Fruit fly (Drosophila melanogaster) whole organism, wandering third instar larva: Measurements from ENCODE around the gene CG45089.

ENCODE experiments used
- Abd-B ChIP-seq: fragments of >200 bp; optimal IDR thresholded peaks from 2 replicates; lab custom pipeline; 2017; ENCODE audit warnings: missing biosample characterization, missing genetic modification characterization
- CG32264 ChIP-seq: fragments of 200-800 bp; sonication (Bioruptor generic); optimal IDR thresholded peaks from 2 replicates; lab custom pipeline; 2016; ENCODE audit warnings: missing biosample characterization, missing genetic modification characterization
- CG9705 ChIP-seq: fragments of 200-800 bp; sonication (Bioruptor generic); optimal IDR thresholded peaks from 2 replicates; lab custom pipeline; 2018; ENCODE audit warnings: missing biosample characterization, mild to moderate bottlenecking, missing genetic modification characterization
- CrebA ChIP-seq: fragments of 200-800 bp; sonication (Bioruptor generic); optimal IDR thresholded peaks from 2 replicates; lab custom pipeline; 2016; ENCODE audit warnings: missing biosample characterization, mild to moderate bottlenecking, missing genetic modification characterization, borderline replicate concordance
- Dfd ChIP-seq: fragments of >200 bp; optimal IDR thresholded peaks from 2 replicates; lab custom pipeline; 2017; ENCODE audit warnings: missing biosample characterization, missing genetic modification characterization
- Dif ChIP-seq: fragments of 200-275, 200-300 bp; sonication (Bioruptor generic); optimal IDR thresholded peaks from 2 replicates; lab custom pipeline; 2018; ENCODE audit warnings: missing biosample characterization, missing genetic modification characterization; ENCODE audit not compliant: partially characterized antibody
- GATAd ChIP-seq: sonication (Bioruptor generic); optimal IDR thresholded peaks from 2 replicates; lab custom pipeline; 2016; ENCODE audit warnings: missing biosample characterization, missing genetic modification characterization
- HLH106 ChIP-seq: fragments of 200-800 bp; optimal IDR thresholded peaks from 3 replicates; lab custom pipeline; 2019; ENCODE audit warnings: missing biosample characterization, mild to moderate bottlenecking, missing genetic modification characterization, moderate library complexity
- Hnf4 ChIP-seq: fragments of 200-800 bp; sonication (Bioruptor generic); optimal IDR thresholded peaks from 2 replicates; lab custom pipeline; 2016; ENCODE audit warnings: missing biosample characterization, mild to moderate bottlenecking, missing genetic modification characterization
- Hr78 ChIP-seq: fragments of >200 bp; optimal IDR thresholded peaks from 2 replicates; lab custom pipeline; 2017; ENCODE audit warnings: missing biosample characterization, missing genetic modification characterization
- Hr83 ChIP-seq: fragments of 200-300 bp; sonication (Bioruptor generic); optimal IDR thresholded peaks from 2 replicates; lab custom pipeline; 2016; ENCODE audit warnings: missing biosample characterization, mild to moderate bottlenecking, missing genetic modification characterization, moderate library complexity; ENCODE audit not compliant: poor library complexity, severe bottlenecking
- Jra ChIP-seq: sonication (Bioruptor generic); optimal IDR thresholded peaks from 2 replicates; lab custom pipeline; 2016; ENCODE audit warnings: missing biosample characterization, missing genetic modification characterization
- Mio ChIP-seq: sonication (Bioruptor generic); optimal IDR thresholded peaks from 2 replicates; lab custom pipeline; 2016; ENCODE audit warnings: missing biosample characterization, missing genetic modification characterization
- Myc ChIP-seq: fragments of >200 bp; optimal IDR thresholded peaks from 2 replicates; lab custom pipeline; 2017
- N ChIP-seq: fragments of >200 bp; optimal IDR thresholded peaks from 2 replicates; lab custom pipeline; 2018; ENCODE audit warnings: missing biosample characterization, missing external identifiers, missing genetic modification characterization
- OdsH ChIP-seq: fragments of 200-800 bp; sonication (Bioruptor generic); optimal IDR thresholded peaks from 2 replicates; lab custom pipeline; 2016; ENCODE audit warnings: missing biosample characterization, mild to moderate bottlenecking, missing genetic modification characterization
- Rel ChIP-seq, 2 experiments: fragments of 200-800 bp; sonication (Bioruptor generic) in 1 of 2; optimal IDR thresholded peaks; 2 replicates in 1 of 2; 3 replicates in 1 of 2; lab custom pipeline; 2016 to 2019; ENCODE audit warnings: mild to moderate bottlenecking in 2 of 2, missing biosample characterization in 2 of 2, missing genetic modification characterization in 2 of 2, moderate library complexity in 1 of 2
- Sp1 ChIP-seq: fragments of 200-800 bp; sonication (Bioruptor generic); optimal IDR thresholded peaks from 3 replicates; lab custom pipeline; 2019; ENCODE audit warnings: missing biosample characterization, mild to moderate bottlenecking, missing genetic modification characterization, moderate library complexity
- Vsx2 ChIP-seq: fragments of 200-300, 225-300 bp; sonication (Bioruptor generic); optimal IDR thresholded peaks from 2 replicates; lab custom pipeline; 2018; ENCODE audit warnings: missing biosample characterization, missing genetic modification characterization; ENCODE audit not compliant: partially characterized antibody
- br ChIP-seq: fragments of 200-800 bp; sonication (Bioruptor generic); optimal IDR thresholded peaks from 2 replicates; lab custom pipeline; 2016; ENCODE audit warnings: missing biosample characterization, missing genetic modification characterization
- brk ChIP-seq: fragments of 200-800 bp; sonication (Bioruptor generic); optimal IDR thresholded peaks from 2 replicates; lab custom pipeline; 2016; ENCODE audit warnings: missing biosample characterization, mild to moderate bottlenecking, missing genetic modification characterization
- dl ChIP-seq, 2 experiments: fragments of 175-275, 200-275 bp in 1 of 2; fragments of 200-275 bp in 1 of 2; sonication (Bioruptor generic); optimal IDR thresholded peaks; lab custom pipeline; 2018; ENCODE audit warnings: mild to moderate bottlenecking in 2 of 2, missing biosample characterization in 2 of 2, missing genetic modification characterization in 2 of 2, moderate library complexity in 2 of 2; ENCODE audit not compliant: partially characterized antibody in 2 of 2, insufficient read depth in 1 of 2
- dmrt93B ChIP-seq: fragments of 200-800 bp; sonication (Bioruptor generic); optimal IDR thresholded peaks from 2 replicates; lab custom pipeline; 2018; ENCODE audit warnings: missing biosample characterization, mild to moderate bottlenecking, missing genetic modification characterization
- dsf ChIP-seq: sonication (Bioruptor generic); optimal IDR thresholded peaks from 2 replicates; lab custom pipeline; 2016; ENCODE audit warnings: missing biosample characterization, missing genetic modification characterization, borderline replicate concordance
- ey ChIP-seq: fragments of 200-800 bp; sonication (Bioruptor generic); optimal IDR thresholded peaks from 2 replicates; lab custom pipeline; 2016; ENCODE audit warnings: missing biosample characterization, missing genetic modification characterization
- foxo ChIP-seq, 2 experiments: fragments of 200-800 bp; sonication (Bioruptor generic); optimal IDR thresholded peaks; 2 replicates in 1 of 2; 3 replicates in 1 of 2; lab custom pipeline; 2016 to 2017; ENCODE audit warnings: missing biosample characterization in 2 of 2, missing genetic modification characterization in 2 of 2
- fru ChIP-seq: fragments of 200-800 bp; sonication (Bioruptor generic); optimal IDR thresholded peaks from 3 replicates; lab custom pipeline; 2016; ENCODE audit warnings: missing biosample characterization, mild to moderate bottlenecking, missing genetic modification characterization
- h ChIP-seq: fragments of 200-800 bp; sonication (Bioruptor generic); optimal IDR thresholded peaks from 3 replicates; lab custom pipeline; 2016; ENCODE audit warnings: missing biosample characterization, mild to moderate bottlenecking, missing genetic modification characterization
- jim ChIP-seq: fragments of 175-275, 200-325 bp; sonication (Bioruptor generic); optimal IDR thresholded peaks from 2 replicates; lab custom pipeline; 2016; ENCODE audit warnings: missing biosample characterization, mild to moderate bottlenecking, missing genetic modification characterization
- lola ChIP-seq: fragments of >200 bp; optimal IDR thresholded peaks from 2 replicates; lab custom pipeline; 2017; ENCODE audit warnings: missing biosample characterization, missing genetic modification characterization
- pan ChIP-seq: fragments of >200 bp; optimal IDR thresholded peaks from 2 replicates; lab custom pipeline; 2017
- psq ChIP-seq: fragments of 200-800 bp; sonication (Bioruptor generic); optimal IDR thresholded peaks from 3 replicates; lab custom pipeline; 2017; ENCODE audit warnings: missing biosample characterization, mild to moderate bottlenecking, missing genetic modification characterization, moderate library complexity
- rgr ChIP-seq: fragments of 200-800 bp; sonication (Bioruptor generic); optimal IDR thresholded peaks from 3 replicates; lab custom pipeline; 2016; ENCODE audit warnings: missing biosample characterization, mild to moderate bottlenecking, missing genetic modification characterization
- sage ChIP-seq: fragments of 200-800 bp; sonication (Bioruptor generic); optimal IDR thresholded peaks from 2 replicates; lab custom pipeline; 2016; ENCODE audit warnings: missing biosample characterization, mild to moderate bottlenecking, missing genetic modification characterization
- sv ChIP-seq: fragments of 200-800 bp; sonication (Bioruptor generic); optimal IDR thresholded peaks from 3 replicates; lab custom pipeline; 2016; ENCODE audit warnings: missing biosample characterization, missing genetic modification characterization
- tai ChIP-seq: sonication (Bioruptor generic); optimal IDR thresholded peaks from 2 replicates; lab custom pipeline; 2016; ENCODE audit warnings: missing biosample characterization, missing genetic modification characterization
- usp ChIP-seq: fragments of >200 bp; optimal IDR thresholded peaks from 2 replicates; lab custom pipeline; 2017; ENCODE audit warnings: missing biosample characterization, missing genetic modification characterization
- woc ChIP-seq: sonication (Bioruptor generic); optimal IDR thresholded peaks from 2 replicates; lab custom pipeline; 2016; ENCODE audit warnings: missing biosample characterization, mild to moderate bottlenecking, missing genetic modification characterization

Gene CG45089

DNA sequence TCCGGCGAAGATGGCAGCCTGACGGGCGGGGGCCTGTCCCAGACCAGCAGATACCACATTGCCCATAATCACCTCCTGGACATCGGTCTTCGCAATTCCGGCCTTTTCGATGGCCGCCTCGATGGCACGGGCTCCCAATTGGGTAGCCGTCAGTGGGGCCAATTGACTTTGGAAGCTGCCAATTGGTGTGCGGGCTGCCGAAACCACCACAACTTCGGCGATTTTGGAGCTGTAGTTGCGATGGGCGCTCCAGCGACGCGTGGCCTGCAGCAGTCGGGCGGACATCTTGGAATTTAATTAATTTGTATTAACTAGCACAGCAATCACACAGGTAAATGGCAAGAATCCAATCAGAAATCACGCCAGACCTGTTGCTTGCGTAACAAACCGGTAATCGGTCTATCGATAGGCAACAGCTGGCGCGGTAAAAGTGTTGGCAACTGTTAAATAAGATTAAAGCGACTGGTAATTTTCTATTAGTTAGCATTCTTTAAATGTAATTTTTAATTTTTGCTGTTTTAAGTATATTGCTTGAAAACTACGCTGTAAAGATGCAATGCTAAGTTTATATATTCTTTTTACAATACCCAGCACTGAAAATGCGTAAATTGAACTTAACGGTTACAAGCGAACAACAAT, 5.1 kb downstream of the CG45089 start, which contains the start of gene Acat1:
TSS of gene Acat1 (minus strand) at position 400 of the 639 bp plus-strand sequence.
- TF ChIP-seq Hnf4 (GFP tag; lab: Kevin White, UChicago) (peak; percentile 91), fru (GFP tag; lab: Kevin White, UChicago) (peak; percentile 87), Abd-B (GFP tag; lab: Kevin White, UChicago) (no peak), foxo (GFP tag; optimal IDR thresholded peaks at IDR 0.05; lab: Kevin White, UChicago) (peak in 1 of 2 experiments; percentile 90), br (GFP tag; lab: Kevin White, UChicago) (peak; percentile 83), Hr83 (GFP tag; lab: Kevin White, UChicago) (peak; percentile 39), Vsx2 (no peak), h (GFP tag; lab: Kevin White, UChicago) (peak; percentile 89), brk (GFP tag; lab: Kevin White, UChicago) (no peak), CrebA (no peak), Hr78 (GFP tag; lab: Kevin White, UChicago) (no peak), OdsH (GFP tag; lab: Kevin White, UChicago) (peak; percentile 81), Dfd (GFP tag; lab: Kevin White, UChicago) (no peak), HLH106 (tag; lab: Kevin White, UChicago) (peak; percentile 69), usp (GFP tag; lab: Kevin White, UChicago) (no peak), dsf (GFP tag; lab: Kevin White, UChicago) (peak; percentile 58), woc (GFP tag; lab: Kevin White, UChicago) (peak; percentile 58), sv (GFP tag; lab: Kevin White, UChicago) (peak; percentile 34), rgr (GFP tag; lab: Kevin White, UChicago) (peak; percentile 89), jim (GFP tag; lab: Kevin White, UChicago) (no peak), CG32264 (GFP tag; lab: Kevin White, UChicago) (peak; percentile 59), GATAd (GFP tag; lab: Kevin White, UChicago) (peak; percentile 52), psq (GFP tag; lab: Kevin White, UChicago) (peak; percentile 80), tai (GFP tag; lab: Kevin White, UChicago) (no peak), Sp1 (GFP tag; lab: Kevin White, UChicago) (peak; percentile 53), Myc (lab: Kevin White, UChicago) (no peak), ey (peak; percentile 83), sage (GFP tag; lab: Kevin White, UChicago) (peak; percentile 77), dl (GFP tag; optimal IDR thresholded peaks at IDR 0.05; lab: Kevin White, UChicago; ENCODE audit: insufficient read depth in 1 of 2, partially characterized antibody in 2 of 2) (no peak), Mio (GFP tag; lab: Kevin White, UChicago) (peak; percentile 19), Rel (GFP tag; optimal IDR thresholded peaks at IDR 0.05; lab: Kevin White, UChicago) (no peak), Rel (tag; optimal IDR thresholded peaks at IDR 0.05; lab: Kevin White, UChicago) (no peak), Jra (GFP tag; lab: Kevin White, UChicago) (peak; percentile 86), CG9705 (peak; percentile 11), pan (lab: Kevin White, UChicago) (no peak), lola (no peak), Dif (no peak), dmrt93B (GFP tag; lab: Kevin White, UChicago) (peak; percentile 35), N (GFP tag; lab: Kevin White, UChicago) (no peak)

DNA sequence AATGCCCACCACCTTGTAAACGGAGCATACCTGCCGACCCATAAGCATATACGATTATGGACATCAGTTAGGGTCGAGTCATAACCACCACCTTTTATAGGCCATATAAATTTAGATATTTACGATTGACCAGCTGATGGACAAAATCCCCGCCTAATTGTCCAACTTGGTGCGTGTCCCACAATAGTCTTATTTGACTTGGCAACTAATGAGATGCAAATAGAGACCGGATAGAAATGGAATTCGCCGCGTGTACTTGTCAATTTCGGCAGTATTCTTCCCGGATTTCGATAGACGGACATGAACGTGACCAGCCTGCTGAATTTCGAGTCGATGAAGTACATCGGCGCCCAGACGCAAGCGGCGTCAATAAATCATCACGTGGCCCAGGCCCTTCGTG, 9.2 kb downstream of the CG45089 start, which contains the start of gene Ir7g:
TSS of gene Ir7g (plus strand) at position 301 of the 400 bp plus-strand sequence.
- no peak for TF ChIP-seq N (GFP tag; lab: Kevin White, UChicago)
- TF ChIP-seq tai (GFP tag; lab: Kevin White, UChicago): no peak
- TF ChIP-seq CG32264 (GFP tag; lab: Kevin White, UChicago): no peak
- TF ChIP-seq br (GFP tag; lab: Kevin White, UChicago): no peak
- TF ChIP-seq sv (GFP tag; lab: Kevin White, UChicago): no peak
- no peak for TF ChIP-seq Abd-B (GFP tag; lab: Kevin White, UChicago)
- TF ChIP-seq Jra (GFP tag; lab: Kevin White, UChicago): no peak
- no peak for TF ChIP-seq Vsx2
- TF ChIP-seq Dif: no peak
- TF ChIP-seq dsf (GFP tag; lab: Kevin White, UChicago): no peak
- no peak for TF ChIP-seq fru (GFP tag; lab: Kevin White, UChicago)
- no peak for TF ChIP-seq Hr83 (GFP tag; lab: Kevin White, UChicago)
- no peak for TF ChIP-seq rgr (GFP tag; lab: Kevin White, UChicago)
